Fruit fly (Drosophila melanogaster): ENCODE results near the gene GstT3.

Gene GstT3

DNA sequence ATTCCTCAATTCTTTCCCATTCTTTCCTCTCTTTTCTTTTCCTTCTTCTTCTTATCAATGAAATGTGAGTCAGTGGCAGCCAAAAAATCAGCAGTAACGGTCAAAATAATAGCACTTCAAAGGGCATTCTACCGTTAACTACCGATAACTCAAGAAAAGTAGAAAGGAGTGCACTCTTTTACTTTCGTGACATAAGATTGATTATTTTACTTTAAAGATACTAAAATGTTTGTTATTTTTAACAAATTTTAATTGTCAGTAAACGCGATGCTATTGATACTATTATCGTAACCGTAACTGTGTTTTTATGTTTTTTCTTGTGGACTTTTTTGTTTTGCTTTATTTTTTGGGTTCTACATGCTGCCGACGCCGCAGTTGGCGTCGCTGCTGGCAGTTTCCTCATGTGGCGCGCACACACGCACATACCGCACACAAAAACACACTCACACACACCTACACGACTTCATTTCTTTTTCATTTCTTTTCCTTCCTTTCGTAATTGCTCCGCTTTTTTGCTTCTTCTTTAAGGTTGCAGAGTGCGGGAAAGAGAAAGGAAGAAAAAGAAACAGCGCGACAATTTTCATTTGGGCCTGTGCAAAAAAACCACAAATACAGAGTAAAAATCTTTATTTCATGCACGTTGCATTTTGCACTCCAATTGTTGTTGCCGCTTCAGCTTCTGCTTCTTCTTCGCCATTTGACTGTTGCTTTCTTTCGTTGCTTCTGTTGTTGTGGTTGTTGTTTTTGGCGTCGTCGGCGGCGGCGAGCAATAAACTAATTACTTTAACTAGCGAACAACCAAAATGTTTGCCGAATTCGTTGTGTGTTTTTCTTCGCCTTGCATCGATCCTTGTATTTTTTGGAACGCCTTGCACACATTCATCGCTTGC, 42.5 kb downstream of the GstT3 start (continued):
- TF ChIP-seq Ada2b (GFP tag; IDR thresholded peaks at IDR 0.05) (peak; percentile 34; the same call in 1 of the 2 replicates), so (GFP tag; IDR thresholded peaks at IDR 0.05) (no peak), CG13624 (GFP tag; optimal IDR thresholded peaks at IDR 0.05) (no peak), Hr51 (GFP tag; optimal IDR thresholded peaks at IDR 0.05) (peak in 1 of 2 experiments; percentile 9), CG7786 (GFP tag; optimal IDR thresholded peaks at IDR 0.05) (no peak), aop (GFP tag; IDR thresholded peaks at IDR 0.05) (no peak), CG17912 (GFP tag; optimal IDR thresholded peaks at IDR 0.05) (no peak), CG7556 (GFP tag; optimal IDR thresholded peaks at IDR 0.05) (no peak), p53 (GFP tag; optimal IDR thresholded peaks at IDR 0.05) (no peak), CG4707 (GFP tag; optimal IDR thresholded peaks at IDR 0.05) (no peak), HLH3B (GFP tag; IDR thresholded peaks at IDR 0.05) (no peak), row (GFP tag; IDR thresholded peaks at IDR 0.05) (no peak; the same call in 2 of the 3 replicates), gcm2 (GFP tag; optimal IDR thresholded peaks at IDR 0.05) (no peak), Xrp1 (GFP tag; IDR thresholded peaks at IDR 0.05) (peak; percentile 56), Max (GFP tag; optimal IDR thresholded peaks at IDR 0.05) (no peak), nmo (GFP tag; optimal IDR thresholded peaks at IDR 0.05) (peak; percentile 6), nerfin-2 (GFP tag; IDR thresholded peaks at IDR 0.05; ENCODE audit: partially characterized antibody) (no peak), pfk (GFP tag; optimal IDR thresholded peaks at IDR 0.05) (no peak), sob (GFP tag; IDR thresholded peaks at IDR 0.05) (no peak), ATbp (GFP tag; optimal IDR thresholded peaks at IDR 0.05) (no peak), CG12769 (tag; optimal IDR thresholded peaks at IDR 0.05) (no peak), dan (GFP tag; IDR thresholded peaks at IDR 0.05) (no peak), HHEX (GFP tag; optimal IDR thresholded peaks at IDR 0.05) (no peak), CG7745 (tag; optimal IDR thresholded peaks at IDR 0.05) (no peak), grn (GFP tag; optimal IDR thresholded peaks at IDR 0.05) (no peak), CG11504 (tag; optimal IDR thresholded peaks at IDR 0.05) (peak; percentile 46), CG8359 (GFP tag; optimal IDR thresholded peaks at IDR 0.05; ENCODE audit: borderline replicate concordance) (no peak), eve (GFP tag; optimal IDR thresholded peaks at IDR 0.05) (peak in 1 of 2 experiments; percentile 22), emc (GFP tag; optimal IDR thresholded peaks at IDR 0.05) (no peak), H2.0 (GFP tag; IDR thresholded peaks at IDR 0.05) (no peak), phol (tag; optimal IDR thresholded peaks at IDR 0.05) (peak; percentile 31), CG11456 (GFP tag; IDR thresholded peaks at IDR 0.05) (no peak), chinmo (GFP tag; IDR thresholded peaks at IDR 0.05; ENCODE audit: partially characterized antibody) (no peak), CG10462 (GFP tag; optimal IDR thresholded peaks at IDR 0.05) (no peak), mld (GFP tag; IDR thresholded peaks at IDR 0.05; ENCODE audit: partially characterized antibody) (no peak), fru (optimal IDR thresholded peaks at IDR 0.05) (no peak), CG4360 (GFP tag; IDR thresholded peaks at IDR 0.05) (peak; percentile 59), ase (GFP tag; IDR thresholded peaks at IDR 0.05) (no peak), az2 (GFP tag; optimal IDR thresholded peaks at IDR 0.05) (peak; percentile 22), stwl (tag; optimal IDR thresholded peaks at IDR 0.05) (no peak), CG14860 (GFP tag; IDR thresholded peaks at IDR 0.05; ENCODE audit: partially characterized antibody) (no peak), klu (GFP tag; IDR thresholded peaks at IDR 0.05) (no peak), CG4730 (GFP tag; IDR thresholded peaks at IDR 0.05) (no peak), dm (GFP tag; optimal IDR thresholded peaks at IDR 0.05) (no peak), sd (tag; optimal IDR thresholded peaks at IDR 0.05) (no peak), Dek (tag; optimal IDR thresholded peaks at IDR 0.05) (no peak), HLH54F (GFP tag; optimal IDR thresholded peaks at IDR 0.05) (no peak), ac (GFP tag; optimal IDR thresholded peaks at IDR 0.05) (no peak), CG15011 (GFP tag; optimal IDR thresholded peaks at IDR 0.05) (no peak)

Measured in whole organism, embryonic.